Fruit fly (Drosophila melanogaster) whole organism, embryonic: Measurements from ENCODE around the gene CG7458.

ENCODE experiments used
- Atf3 ChIP-seq: fragments of 200-800 bp; sonication (Bioruptor generic); optimal IDR thresholded peaks from 3 replicates; lab custom pipeline; 2016; ENCODE audit warnings: missing biosample characterization, missing genetic modification characterization
- CG10462 ChIP-seq: fragments of 200-800 bp; sonication (Bioruptor generic); optimal IDR thresholded peaks from 2 replicates; lab custom pipeline; 2016; ENCODE audit warnings: missing biosample characterization, missing genetic modification characterization
- CG11504 ChIP-seq: fragments of 200-800 bp; sonication (Bioruptor generic); optimal IDR thresholded peaks from 3 replicates; lab custom pipeline; 2019; ENCODE audit warnings: missing biosample characterization, mild to moderate bottlenecking, missing genetic modification characterization, moderate library complexity
- CG1233 ChIP-seq: fragments of 200-800 bp; sonication (Bioruptor generic); optimal IDR thresholded peaks from 4 replicates; lab custom pipeline; 2018; ENCODE audit warnings: missing biosample characterization, mild to moderate bottlenecking, missing genetic modification characterization
- CG12659 ChIP-seq: fragments of 200-800 bp; sonication (Bioruptor generic); optimal IDR thresholded peaks from 3 replicates; lab custom pipeline; 2017; ENCODE audit warnings: mild to moderate bottlenecking, missing biosample characterization, missing genetic modification reagents, missing genetic modification characterization
- CG13894 ChIP-seq: fragments of 200-800 bp; sonication (Bioruptor generic); optimal IDR thresholded peaks from 3 replicates; lab custom pipeline; 2018; ENCODE audit warnings: missing biosample characterization, mild to moderate bottlenecking, missing genetic modification characterization, moderate library complexity
- CG15073 ChIP-seq: fragments of 200-800 bp; sonication (Bioruptor generic); optimal IDR thresholded peaks from 2 replicates; lab custom pipeline; 2016; ENCODE audit warnings: missing biosample characterization, missing genetic modification characterization
- CG15514 ChIP-seq: fragments of 200-800 bp; sonication (Bioruptor generic); optimal IDR thresholded peaks from 3 replicates; lab custom pipeline; 2017; ENCODE audit warnings: missing biosample characterization, missing genetic modification characterization, mild to moderate bottlenecking, moderate library complexity, missing genetic modification reagents
- CG16815 ChIP-seq: fragments of 200-800 bp; sonication (Bioruptor generic); optimal IDR thresholded peaks from 3 replicates; lab custom pipeline; 2017; ENCODE audit warnings: missing biosample characterization, mild to moderate bottlenecking, missing genetic modification characterization
- CG2120 ChIP-seq: fragments of 200-800 bp; sonication (Bioruptor generic); optimal IDR thresholded peaks from 3 replicates; lab custom pipeline; 2016; ENCODE audit warnings: missing biosample characterization, missing genetic modification characterization
- CG2889 ChIP-seq: fragments of 200-800 bp; sonication (Bioruptor generic); IDR thresholded peaks from 3 replicates; pipeline ENCODE4 v1.3.6; 2022; ENCODE audit warnings: missing biosample characterization, missing genetic modification characterization
- CG3281 ChIP-seq: fragments of 200-800 bp; sonication (Bioruptor generic); optimal IDR thresholded peaks from 3 replicates; lab custom pipeline; 2017; ENCODE audit warnings: missing biosample characterization, mild to moderate bottlenecking, missing genetic modification characterization
- CG7372 ChIP-seq: fragments of 200-800 bp; sonication (Bioruptor generic); IDR thresholded peaks from 2 replicates; pipeline ENCODE4 v1.3.6; 2022; ENCODE audit warnings: missing biosample characterization, missing genetic modification characterization
- CG8281 ChIP-seq: fragments of 200-800 bp; sonication (Bioruptor generic); optimal IDR thresholded peaks from 2 replicates; lab custom pipeline; 2018; ENCODE audit warnings: missing biosample characterization, mild to moderate bottlenecking, missing genetic modification characterization, moderate library complexity
- CG8478 ChIP-seq: fragments of >200 bp; optimal IDR thresholded peaks from 2 replicates; lab custom pipeline; 2018
- CG9437 ChIP-seq: fragments of 200-800 bp; sonication (Bioruptor generic); optimal IDR thresholded peaks from 2 replicates; lab custom pipeline; 2018; ENCODE audit warnings: missing biosample characterization, mild to moderate bottlenecking, missing genetic modification characterization
- CG9797 ChIP-seq: fragments of 200-800 bp; sonication (Bioruptor generic); optimal IDR thresholded peaks from 3 replicates; lab custom pipeline; 2018; ENCODE audit warnings: missing biosample characterization, mild to moderate bottlenecking, missing genetic modification characterization
- Dip3 ChIP-seq: fragments of 200-800 bp; sonication (Bioruptor generic); optimal IDR thresholded peaks from 3 replicates; lab custom pipeline; 2016; ENCODE audit warnings: missing biosample characterization, missing genetic modification characterization
- Dp ChIP-seq: fragments of 200-800 bp; sonication (Bioruptor generic); optimal IDR thresholded peaks from 2 replicates; lab custom pipeline; 2018; ENCODE audit warnings: missing biosample characterization, mild to moderate bottlenecking, missing genetic modification characterization, moderate library complexity
- HLH4C ChIP-seq: fragments of 200-800 bp; sonication (Bioruptor generic); IDR thresholded peaks from 3 replicates; pipeline ENCODE4 v1.3.6; 2022; ENCODE audit warnings: missing biosample characterization, missing genetic modification characterization; ENCODE audit not compliant: partially characterized antibody
- HmgD ChIP-seq: fragments of 200-800 bp; sonication (Bioruptor generic); optimal IDR thresholded peaks from 3 replicates; lab custom pipeline; 2016; ENCODE audit warnings: missing biosample characterization, missing genetic modification characterization
- Med ChIP-seq: fragments of 200-800 bp; sonication (Bioruptor generic); peaks from one replicate; lab custom pipeline; 2016; ENCODE audit warnings: missing biosample characterization, missing genetic modification characterization, mild to moderate bottlenecking, inconsistent platforms, moderate library complexity
- Nf-YB ChIP-seq: fragments of 200-800 bp; sonication (Bioruptor generic); optimal IDR thresholded peaks from 3 replicates; lab custom pipeline; 2019; ENCODE audit warnings: missing biosample characterization, mild to moderate bottlenecking, missing genetic modification characterization, moderate library complexity
- Oli ChIP-seq: fragments of 200-800 bp; sonication (Bioruptor generic); optimal IDR thresholded peaks from 2 replicates; lab custom pipeline; 2018; ENCODE audit warnings: missing biosample characterization, mild to moderate bottlenecking, missing genetic modification characterization, moderate library complexity
- Opbp ChIP-seq: fragments of 200-800 bp; sonication (Bioruptor generic); IDR thresholded peaks from 3 replicates; pipeline ENCODE4 v1.3.6; 2022; ENCODE audit warnings: missing biosample characterization, missing genetic modification characterization; ENCODE audit not compliant: partially characterized antibody
- ac ChIP-seq: fragments of 200-800 bp; sonication (Bioruptor generic); optimal IDR thresholded peaks from 3 replicates; lab custom pipeline; 2017; ENCODE audit warnings: missing biosample characterization, mild to moderate bottlenecking, missing genetic modification characterization
- amos ChIP-seq: fragments of 200-800 bp; sonication (Bioruptor generic); IDR thresholded peaks from 2 replicates; pipeline ENCODE4 v1.3.6; 2022; ENCODE audit warnings: missing biosample characterization, missing genetic modification characterization; ENCODE audit not compliant: partially characterized antibody
- bab2 ChIP-seq: fragments of 200-800 bp; sonication (Bioruptor generic); optimal IDR thresholded peaks from 2 replicates; lab custom pipeline; 2016; ENCODE audit warnings: missing biosample characterization, missing genetic modification characterization
- bsh ChIP-seq, 2 experiments: fragments of 200-800 bp; sonication (Bioruptor generic); optimal IDR thresholded peaks; 2 replicates each; lab custom pipeline; 2017 to 2018; ENCODE audit warnings: mild to moderate bottlenecking in 2 of 2, missing biosample characterization in 2 of 2, missing genetic modification characterization in 2 of 2, moderate library complexity in 1 of 2
- cad ChIP-seq: fragments of >200 bp; optimal IDR thresholded peaks from 2 replicates; lab custom pipeline; 2017; ENCODE audit warnings: missing biosample characterization, missing genetic modification characterization
- exex ChIP-seq: fragments of 200-800 bp; sonication (Bioruptor generic); optimal IDR thresholded peaks from 4 replicates; lab custom pipeline; 2018; ENCODE audit warnings: missing biosample characterization, mild to moderate bottlenecking, missing genetic modification characterization, moderate library complexity
- fd3F ChIP-seq: fragments of 200-800 bp; sonication (Bioruptor generic); optimal IDR thresholded peaks from 2 replicates; lab custom pipeline; 2018; ENCODE audit warnings: missing biosample characterization, mild to moderate bottlenecking, missing genetic modification characterization, moderate library complexity
- gcm ChIP-seq: fragments of 200-800 bp; sonication (Bioruptor generic); optimal IDR thresholded peaks from 2 replicates; lab custom pipeline; 2019; ENCODE audit warnings: missing biosample characterization, mild to moderate bottlenecking, missing genetic modification characterization, moderate library complexity
- gfzf ChIP-seq: fragments of 200-800 bp; sonication (Bioruptor generic); optimal IDR thresholded peaks from 2 replicates; lab custom pipeline; 2016; ENCODE audit warnings: missing biosample characterization, mild to moderate bottlenecking, missing genetic modification characterization, moderate library complexity
- grau ChIP-seq: fragments of 200-800 bp; optimal IDR thresholded peaks from 3 replicates; lab custom pipeline; 2019; ENCODE audit warnings: missing biosample characterization, mild to moderate bottlenecking, missing genetic modification characterization, moderate library complexity
- jing ChIP-seq: fragments of 200-800 bp; sonication (Bioruptor generic); optimal IDR thresholded peaks from 2 replicates; lab custom pipeline; 2018; ENCODE audit warnings: missing biosample characterization, mild to moderate bottlenecking, missing genetic modification characterization
- mirr ChIP-seq: fragments of 200-800 bp; sonication (Bioruptor generic); optimal IDR thresholded peaks from 3 replicates; lab custom pipeline; 2018; ENCODE audit warnings: missing biosample characterization, mild to moderate bottlenecking, missing genetic modification characterization
- phol ChIP-seq: fragments of 200-800 bp; sonication (Bioruptor generic); optimal IDR thresholded peaks from 3 replicates; lab custom pipeline; 2018; ENCODE audit warnings: missing biosample characterization, mild to moderate bottlenecking, missing genetic modification characterization, moderate library complexity
- pzg ChIP-seq: fragments of 200-800 bp; sonication (Bioruptor generic); optimal IDR thresholded peaks from 3 replicates; lab custom pipeline; 2018; ENCODE audit warnings: missing biosample characterization, mild to moderate bottlenecking, missing genetic modification characterization, moderate library complexity
- row ChIP-seq: fragments of 200-800 bp; sonication (Bioruptor generic); IDR thresholded peaks from 3 replicates; pipeline ENCODE4 v1.3.6; 2022; ENCODE audit warnings: missing biosample characterization, missing genetic modification characterization
- run ChIP-seq: fragments of 200-800 bp; sonication (Bioruptor generic); optimal IDR thresholded peaks from 3 replicates; lab custom pipeline; 2018; ENCODE audit warnings: missing biosample characterization, mild to moderate bottlenecking, missing genetic modification characterization
- schlank ChIP-seq: fragments of 200-800 bp; sonication (Bioruptor generic); optimal IDR thresholded peaks from 2 replicates; lab custom pipeline; 2018; ENCODE audit warnings: missing biosample characterization, mild to moderate bottlenecking, missing genetic modification characterization
- sd ChIP-seq: fragments of 200-800 bp; sonication (Bioruptor generic); optimal IDR thresholded peaks from 3 replicates; lab custom pipeline; 2018; ENCODE audit warnings: missing biosample characterization, mild to moderate bottlenecking, missing genetic modification characterization, moderate library complexity
- sob ChIP-seq: fragments of 200-800 bp; sonication (Bioruptor generic); IDR thresholded peaks from 2 replicates; pipeline ENCODE4 v1.3.6; 2022; ENCODE audit warnings: missing biosample characterization, missing genetic modification characterization
- stwl ChIP-seq: fragments of 200-800 bp; sonication (Bioruptor generic); optimal IDR thresholded peaks from 3 replicates; lab custom pipeline; 2018; ENCODE audit warnings: missing biosample characterization, mild to moderate bottlenecking, missing genetic modification characterization, moderate library complexity
- trem ChIP-seq: fragments of 200-800 bp; optimal IDR thresholded peaks from 3 replicates; lab custom pipeline; 2019; ENCODE audit warnings: missing biosample characterization, mild to moderate bottlenecking, missing genetic modification characterization, moderate library complexity

The CG7458 gene

dm6 chr3L:21934462-21934861, 20.4 kb upstream of the CG7458 start, which contains the start of gene SLC22A (continued):
- TF ChIP-seq bsh (GFP tag; optimal IDR thresholded peaks at IDR 0.05; lab: Kevin White, UChicago): peak in 1 of 2 experiments; percentile 16
- no peak for TF ChIP-seq Oli (tag; lab: Kevin White, UChicago)
- TF ChIP-seq CG10462 (GFP tag; lab: Kevin White, UChicago): no peak

- no peak for TF ChIP-seq Dip3 (GFP tag; lab: Kevin White, UChicago)
- no peak for TF ChIP-seq CG15073 (GFP tag; lab: Kevin White, UChicago)
- TF ChIP-seq sd: peak; percentile 53
- no peak for TF ChIP-seq fd3F
- peak; percentile 36 for TF ChIP-seq CG1233 (GFP tag; lab: Kevin White, UChicago)
- TF ChIP-seq CG7372: 0 out of 2 replicates have a peak, but pooled peaks have one; percentile 10
- peak; percentile 57 for TF ChIP-seq Med (GFP tag; lab: Kevin White, UChicago)
- TF ChIP-seq CG13894 (tag; lab: Kevin White, UChicago): no peak
- no peak for TF ChIP-seq HLH4C
- peak; percentile 72 for TF ChIP-seq exex (tag; lab: Kevin White, UChicago)
- TF ChIP-seq jing (GFP tag; lab: Kevin White, UChicago): no peak
- peak; percentile 31 for TF ChIP-seq mirr (GFP tag; lab: Kevin White, UChicago)
- peak; percentile 97 for TF ChIP-seq CG8281 (tag; lab: Kevin White, UChicago)
- TF ChIP-seq CG11504: no peak
Measured at dm6 chr3L:21936152-21936551, 18.8 kb upstream of the CG7458 start.

- TF ChIP-seq amos (GFP tag; lab: Robert Waterston, UW): no peak
- TF ChIP-seq Opbp (GFP tag; lab: Robert Waterston, UW): 0 out of 3 replicates have a peak, but pooled peaks have one; percentile 23
- peak; percentile 21 for TF ChIP-seq CG9437
- TF ChIP-seq CG8478 (lab: Kevin White, UChicago): no peak
- TF ChIP-seq run: no peak
- TF ChIP-seq gcm: no peak
- peak; percentile 60 for TF ChIP-seq row
- peak; percentile 74 for TF ChIP-seq CG9797 (GFP tag; lab: Kevin White, UChicago)
- peak; percentile 36 for TF ChIP-seq phol (tag; lab: Kevin White, UChicago)
- TF ChIP-seq Atf3 (GFP tag; lab: Kevin White, UChicago): no peak
- TF ChIP-seq CG15514: peak; percentile 3
- no peak for TF ChIP-seq CG2120 (GFP tag; lab: Kevin White, UChicago)
- TF ChIP-seq CG16815 (GFP tag; lab: Kevin White, UChicago): no peak
- TF ChIP-seq schlank (tag; lab: Kevin White, UChicago): no peak
- TF ChIP-seq bab2: no peak
- no peak for TF ChIP-seq cad
- TF ChIP-seq sob (GFP tag; lab: Robert Waterston, UW): no peak
- peak; percentile 41 for TF ChIP-seq trem (tag; lab: Kevin White, UChicago)
- no peak for TF ChIP-seq HmgD (GFP tag; lab: Kevin White, UChicago)
- peak; percentile 75 for TF ChIP-seq gfzf (GFP tag; lab: Kevin White, UChicago)
- peak; percentile 30 for TF ChIP-seq stwl
- peak; percentile 38 for TF ChIP-seq Nf-YB
- TF ChIP-seq CG2889 (GFP tag; lab: Robert Waterston, UW): no peak
- no peak for TF ChIP-seq Dip3 (GFP tag; lab: Kevin White, UChicago)
- no peak for TF ChIP-seq CG3281 (GFP tag; lab: Kevin White, UChicago)
- TF ChIP-seq ac (GFP tag; lab: Kevin White, UChicago): no peak
- TF ChIP-seq Dp (GFP tag; lab: Kevin White, UChicago): peak; percentile 72
- no peak for TF ChIP-seq grau (tag; lab: Kevin White, UChicago)
- peak; percentile 54 for TF ChIP-seq CG12659
- peak; percentile 23 for TF ChIP-seq pzg (GFP tag; lab: Kevin White, UChicago)
Measured at dm6 chr3L:21941615-21942259, 13.2 kb upstream of the CG7458 start, which contains the start of the genes PolH and CG14562. TSS of gene PolH (minus strand) at chr3L:21941812. TSS of gene CG14562 (plus strand) at chr3L:21942221.
